Worm (Caenorhabditis elegans): Measurements from ENCODE around the gene C46F11.6.
A peak's percentile ranks its signal among the peaks of the same experiment; 100 is the strongest.

The C46F11.6 gene

DNA sequence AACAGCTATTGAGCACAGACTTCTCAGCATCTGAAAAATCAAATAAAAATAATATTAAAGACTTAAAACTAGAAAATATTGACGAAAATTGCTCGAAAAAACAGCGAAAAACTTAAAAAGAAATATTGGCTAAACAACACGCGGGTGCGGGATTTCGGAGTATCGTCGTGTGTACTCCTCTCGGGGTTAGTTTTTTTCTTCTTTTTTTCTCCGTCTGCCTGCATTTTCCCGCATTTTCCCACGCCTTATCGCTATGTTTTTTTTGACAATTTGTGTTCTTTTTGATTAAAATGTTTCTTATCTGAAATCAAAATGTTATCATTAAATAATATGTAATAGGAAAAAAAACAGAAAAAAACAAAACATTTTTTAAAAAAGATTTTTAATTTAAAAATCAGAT lies 39.9 kb downstream of the C46F11.6 start, which contains the start of gene mrps-31 (continued):
- TF ChIP-seq F49E8.2 (tag; optimal IDR thresholded peaks at IDR 0.05; ENCODE audit: borderline replicate concordance), result no peak
- no peak for TF ChIP-seq nhr-76 (tag; optimal IDR thresholded peaks at IDR 0.05)
- no peak for TF ChIP-seq zfp-2 (tag; optimal IDR thresholded peaks at IDR 0.05)
- no peak for TF ChIP-seq F37D6.2 (tag; optimal IDR thresholded peaks at IDR 0.05)
- no peak for TF ChIP-seq ZK337.2 (GFP tag; IDR thresholded peaks at IDR 0.05)
- no peak for TF ChIP-seq madf-9 (GFP tag; conservative IDR thresholded peaks at IDR 0.05)
- TF ChIP-seq pha-4 (GFP tag; IDR thresholded peaks at IDR 0.05), result no peak
- TF ChIP-seq pha-4 (tag; optimal IDR thresholded peaks at IDR 0.05), result no peak
- TF ChIP-seq dpl-1 (GFP tag; optimal IDR thresholded peaks at IDR 0.05), result peak; percentile 53
- TF ChIP-seq Y75B8A.6 (GFP tag; IDR thresholded peaks at IDR 0.05), result no peak
- TF ChIP-seq nhr-11 (tag; optimal IDR thresholded peaks at IDR 0.05), result no peak
- TF ChIP-seq ceh-82 (tag; optimal IDR thresholded peaks at IDR 0.05), result no peak
- TF ChIP-seq hlh-11 (tag; optimal IDR thresholded peaks at IDR 0.05), result peak; percentile 77
- TF ChIP-seq dmd-9 (GFP tag; IDR thresholded peaks at IDR 0.05), result no peak
- TF ChIP-seq lsy-2 (tag; optimal IDR thresholded peaks at IDR 0.05), result peak in 1 of 2 experiments; percentile 80
- peak; percentile 28; the same call in 1 of the 2 replicates for TF ChIP-seq lin-38 (GFP tag; IDR thresholded peaks at IDR 0.05)
- peak in 1 of 2 experiments; percentile 33 for TF ChIP-seq daf-16 (GFP tag; optimal IDR thresholded peaks at IDR 0.05)
- TF ChIP-seq daf-16 (tag; optimal IDR thresholded peaks at IDR 0.05), result peak; percentile 76
- no peak for TF ChIP-seq unc-62 (GFP tag; optimal IDR thresholded peaks at IDR 0.05 in 1 of 2)
- TF ChIP-seq unc-62 (tag; optimal IDR thresholded peaks at IDR 0.05), result no peak
- no peak for TF ChIP-seq F44E2.7 (GFP tag; IDR thresholded peaks at IDR 0.05)
- TF ChIP-seq daf-8 (GFP tag; IDR thresholded peaks at IDR 0.05), result no peak
- TF ChIP-seq ctbp-1 (GFP tag; IDR thresholded peaks at IDR 0.05), result no peak
- TF ChIP-seq nhr-25 (tag; optimal IDR thresholded peaks at IDR 0.05; ENCODE audit: borderline replicate concordance, insufficient read depth), result no peak
- TF ChIP-seq attf-4 (tag; optimal IDR thresholded peaks at IDR 0.05), result no peak
- no peak for TF ChIP-seq set-16 (GFP tag; IDR thresholded peaks at IDR 0.05)
- TF ChIP-seq spr-1 (tag; optimal IDR thresholded peaks at IDR 0.05), result no peak
- TF ChIP-seq pqm-1 (tag; optimal IDR thresholded peaks at IDR 0.05), result peak; percentile 87
- no peak for TF ChIP-seq daf-19 (GFP tag; conservative IDR thresholded peaks at IDR 0.05)
- no peak for TF ChIP-seq tra-1 (GFP tag; IDR thresholded peaks at IDR 0.05)
- TF ChIP-seq fkh-10 (GFP tag; optimal IDR thresholded peaks at IDR 0.05), result no peak
- peak; percentile 91 for TF ChIP-seq dve-1 (tag; optimal IDR thresholded peaks at IDR 0.05; ENCODE audit: insufficient read depth)
- no peak for TF ChIP-seq lin-1 (GFP tag; IDR thresholded peaks at IDR 0.05)
- TF ChIP-seq tag-97 (GFP tag; IDR thresholded peaks at IDR 0.05), result no peak
- TF ChIP-seq snpc-4 (tag; optimal IDR thresholded peaks at IDR 0.05), result no peak
- TF ChIP-seq skn-1 (tag; optimal IDR thresholded peaks at IDR 0.05), result no peak
- no peak for TF ChIP-seq zag-1 (tag; optimal IDR thresholded peaks at IDR 0.05)
- TF ChIP-seq mxl-3 (GFP tag; optimal IDR thresholded peaks at IDR 0.05), result no peak
- no peak for TF ChIP-seq mdt-29 (GFP tag; IDR thresholded peaks at IDR 0.05)
- peak; percentile 99 for TF ChIP-seq T20F7.1 (GFP tag; optimal IDR thresholded peaks at IDR 0.05)
- TF ChIP-seq spr-3 (GFP tag; optimal IDR thresholded peaks at IDR 0.05), result no peak
- peak; percentile 40 for TF ChIP-seq hlh-30 (tag; optimal IDR thresholded peaks at IDR 0.05; ENCODE audit: insufficient read depth)
- TF ChIP-seq zfp-3 (GFP tag; conservative IDR thresholded peaks at IDR 0.05), result no peak
- no peak for TF ChIP-seq D1046.2 (GFP tag; IDR thresholded peaks at IDR 0.05)
- no peak for TF ChIP-seq fos-1 (tag; optimal IDR thresholded peaks at IDR 0.05)
- TF ChIP-seq vab-7 (GFP tag; IDR thresholded peaks at IDR 0.05), result no peak
- TF ChIP-seq rbr-2 (tag; optimal IDR thresholded peaks at IDR 0.05), result no peak
- TF ChIP-seq Y105C5A.15 (GFP tag; IDR thresholded peaks at IDR 0.05), result no peak
- no peak for TF ChIP-seq ztf-11 (tag; optimal IDR thresholded peaks at IDR 0.05)
- no peak for TF ChIP-seq duxl-1 (tag; optimal IDR thresholded peaks at IDR 0.05; ENCODE audit: poor library complexity)
- no peak for TF ChIP-seq nhr-41 (GFP tag; IDR thresholded peaks at IDR 0.05)
- TF ChIP-seq R02D3.7 (tag; optimal IDR thresholded peaks at IDR 0.05), result no peak
- TF ChIP-seq nhr-237 (tag; optimal IDR thresholded peaks at IDR 0.05), result no peak

Data from whole organism, L4 larva.